Worm (Caenorhabditis elegans) whole organism, L1 larva: Measurements from ENCODE around the gene F23A7.3.

Source experiments
- C04F5.9 ChIP-seq: sonication (generic microtip); optimal IDR thresholded peaks from 2 replicates; lab custom pipeline; 2016; ENCODE audit warnings: missing genetic modification characterization, missing compliant biosample characterization
- aly-2 ChIP-seq: fragments of 150-350 bp; optimal IDR thresholded peaks from 2 replicates; lab custom pipeline; 2014; ENCODE audit warnings: missing biosample characterization, missing genetic modification characterization
- ama-1 ChIP-seq: fragments of 150-350 bp; optimal IDR thresholded peaks from 2 replicates; lab custom pipeline; 2014
- efl-1 ChIP-seq, 4 experiments: fragments of 150-350 bp; optimal IDR thresholded peaks in 3 of 4; peaks in 1 of 4; 1 replicate in 1 of 4; 2 replicates in 3 of 4; lab custom pipeline; 2014; ENCODE audit warnings: missing biosample characterization in 2 of 4, missing genetic modification characterization in 2 of 4, missing genetic modification reagents in 2 of 4
- fos-1 ChIP-seq: fragments of 150-350 bp; optimal IDR thresholded peaks from 2 replicates; lab custom pipeline; 2014; ENCODE audit warnings: missing biosample characterization, missing genetic modification characterization
- irx-1 ChIP-seq: sonication (generic microtip); optimal IDR thresholded peaks from 2 replicates; lab custom pipeline; 2016; ENCODE audit warnings: missing genetic modification characterization, missing compliant biosample characterization
- lir-3 ChIP-seq: sonication (generic microtip); optimal IDR thresholded peaks from 2 replicates; lab custom pipeline; 2016; ENCODE audit warnings: mild to moderate bottlenecking, missing genetic modification characterization, moderate library complexity, missing compliant biosample characterization; ENCODE audit not compliant: poor library complexity
- nhr-12 ChIP-seq: sonication (generic microtip); optimal IDR thresholded peaks from 2 replicates; lab custom pipeline; 2017; ENCODE audit warnings: missing biosample characterization, missing genetic modification characterization
- nhr-76 ChIP-seq: sonication (generic microtip); optimal IDR thresholded peaks from 2 replicates; lab custom pipeline; 2017; ENCODE audit warnings: missing biosample characterization, missing genetic modification characterization
- unc-130 ChIP-seq: fragments of 150-350 bp; optimal IDR thresholded peaks from 2 replicates; lab custom pipeline; 2017; ENCODE audit warnings: missing biosample characterization, missing genetic modification characterization, inconsistent platforms
- zip-4 ChIP-seq: fragments of 200-800 bp; sonication (Bioruptor generic); optimal IDR thresholded peaks from 2 replicates; lab custom pipeline; 2018; ENCODE audit warnings: mild to moderate bottlenecking, missing genetic modification characterization, moderate library complexity, missing compliant biosample characterization

DNA sequence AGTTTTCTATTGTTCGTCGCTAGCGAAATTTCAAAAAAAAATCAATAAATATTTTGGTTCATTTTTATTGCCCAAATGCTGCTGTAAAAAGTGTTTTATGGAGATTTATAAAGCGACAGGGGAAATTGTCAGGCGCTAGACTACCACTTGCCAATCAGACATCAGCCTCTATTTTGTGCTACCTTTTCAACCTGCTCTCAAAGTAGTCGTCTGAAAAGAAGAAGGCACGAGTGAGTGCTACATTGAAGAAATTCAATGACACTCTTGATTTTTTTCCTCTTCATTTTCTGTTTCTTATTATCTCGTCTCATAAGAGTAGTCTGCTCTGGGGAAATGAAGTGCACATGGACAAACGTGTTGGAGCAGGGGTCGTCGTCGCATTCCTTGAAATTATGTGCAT is 13.9 kb upstream of the F23A7.3 start:
- peak; percentile 6 for TF ChIP-seq aly-2 (tag; lab: Kevin White, UChicago)
- TF ChIP-seq fos-1 (tag; lab: Kevin White, UChicago): peak; percentile 45
- peak; percentile 30 for TF ChIP-seq C04F5.9 (tag; lab: Kevin White, UChicago)
- TF ChIP-seq nhr-76 (tag; lab: Kevin White, UChicago): no peak
- no peak for TF ChIP-seq ama-1
- TF ChIP-seq irx-1 (tag; lab: Kevin White, UChicago): peak; percentile 83
- TF ChIP-seq nhr-12 (tag; lab: Kevin White, UChicago): no peak
- TF ChIP-seq lir-3: no peak
- peak; percentile 39 to 48 for TF ChIP-seq efl-1 (optimal IDR thresholded peaks at IDR 0.05; lab: Kevin White, UChicago)
- TF ChIP-seq efl-1 (GFP tag; optimal IDR thresholded peaks at IDR 0.05 in 1 of 2; lab: Kevin White, UChicago): peak in 1 of 2 experiments; percentile 2
- no peak for TF ChIP-seq unc-130 (tag; lab: Kevin White, UChicago)
- peak; percentile 43 for TF ChIP-seq zip-4 (GFP tag; lab: Kevin White, UChicago)
